Worm (Caenorhabditis elegans) whole organism, L3 larva: Measurements from ENCODE around the gene mtl-2.

Source experiments
- ceh-82 ChIP-seq: fragments of 150-350 bp; optimal IDR thresholded peaks from 2 replicates; lab custom pipeline; 2014; ENCODE audit warnings: missing biosample characterization, missing genetic modification characterization
- elt-2 ChIP-seq: sonication (generic microtip); optimal IDR thresholded peaks from 2 replicates; lab custom pipeline; 2016; ENCODE audit warnings: missing genetic modification reagents, mild to moderate bottlenecking, missing genetic modification characterization, missing compliant biosample characterization
- ztf-11 ChIP-seq: fragments of 150-350 bp; optimal IDR thresholded peaks from 2 replicates; lab custom pipeline; 2014; ENCODE audit warnings: missing biosample characterization, missing genetic modification characterization

ce11 chrV:14026194-14026593, 7.7 kb upstream of the mtl-2 start, which contains the start of gene T08G5.2:
- TF ChIP-seq elt-2 (tag; lab: Kevin White, UChicago) (no peak), ceh-82 (tag; lab: Kevin White, UChicago) (no peak), ztf-11 (tag; lab: Kevin White, UChicago) (no peak)
